Worm (Caenorhabditis elegans) whole organism, late embryonic: ENCODE results near the gene sago-1.

Source experiments
- ama-1 ChIP-seq: fragments of 150-350 bp; optimal IDR thresholded peaks from 2 replicates; lab custom pipeline; 2014
- ceh-30 ChIP-seq: fragments of 150-350 bp; optimal IDR thresholded peaks from 2 replicates; lab custom pipeline; 2014; ENCODE audit warnings: missing biosample characterization, missing genetic modification characterization
- pha-2 ChIP-seq: sonication (generic microtip); optimal IDR thresholded peaks from 2 replicates; lab custom pipeline; 2017; ENCODE audit warnings: mild to moderate bottlenecking, missing genetic modification characterization, missing compliant biosample characterization

ce11 chrV:6292401-6292800, 11.2 kb upstream of the sago-1 start, which contains the start of gene K12B6.9:
- TF ChIP-seq ama-1 (lab: Kevin White, UChicago): no peak
- no peak for TF ChIP-seq pha-2 (tag; lab: Kevin White, UChicago)
- TF ChIP-seq ceh-30 (tag; lab: Kevin White, UChicago): no peak
